Worm (Caenorhabditis elegans) whole organism, young adult: ENCODE data around the gene K09D9.1.
A peak's percentile ranks its signal among the peaks of the same experiment; 100 is the strongest.

Source experiments
- C17E4.6 ChIP-seq: fragments of 200-800 bp; sonication (Bioruptor generic); IDR thresholded peaks from 2 replicates; pipeline ENCODE4 v1.3.6; 2022; ENCODE audit warnings: missing genetic modification reagents, missing genetic modification characterization, missing compliant biosample characterization
- F33H1.4 ChIP-seq: fragments of 200-800 bp; sonication (Bioruptor generic); IDR thresholded peaks from 2 replicates; pipeline ENCODE4 v1.3.6; 2022; ENCODE audit warnings: missing genetic modification reagents, missing genetic modification characterization, missing compliant biosample characterization
- F37B4.10 ChIP-seq: fragments of 200-800 bp; sonication (Bioruptor generic); IDR thresholded peaks from 2 replicates; pipeline ENCODE4 v1.3.6; 2022; ENCODE audit warnings: missing genetic modification characterization, missing compliant biosample characterization
- F57A8.1 ChIP-seq: fragments of 200-800 bp; sonication (Bioruptor generic); optimal IDR thresholded peaks from 2 replicates; lab custom pipeline; 2018; ENCODE audit warnings: mild to moderate bottlenecking, missing genetic modification characterization, moderate library complexity, missing compliant biosample characterization
- K11D2.4 ChIP-seq: fragments of 200-800 bp; sonication (Bioruptor generic); IDR thresholded peaks from 2 replicates; pipeline ENCODE4 v1.3.6; 2022; ENCODE audit warnings: missing genetic modification reagents, missing genetic modification characterization, missing compliant biosample characterization
- Y67H2A.10 ChIP-seq: fragments of 200-800 bp; sonication (Bioruptor generic); conservative IDR thresholded peaks from 2 replicates; pipeline ENCODE4 v1.3.6; 2022; ENCODE audit warnings: missing genetic modification reagents, missing genetic modification characterization, missing compliant biosample characterization
- Y79H2A.3 ChIP-seq: fragments of 200-800 bp; sonication (Bioruptor generic); conservative IDR thresholded peaks from 2 replicates; pipeline ENCODE4 v1.3.6; 2022; ENCODE audit warnings: missing genetic modification reagents, missing genetic modification characterization, missing compliant biosample characterization
- ZK185.1 ChIP-seq: sonication (generic microtip); optimal IDR thresholded peaks from 2 replicates; lab custom pipeline; 2016; ENCODE audit warnings: mild to moderate bottlenecking, missing genetic modification characterization, missing compliant biosample characterization; ENCODE audit not compliant: poor library complexity, severe bottlenecking
- aptf-2 ChIP-seq: fragments of 200-800 bp; sonication (Bioruptor generic); conservative IDR thresholded peaks from 2 replicates; pipeline ENCODE4 v1.3.6; 2022; ENCODE audit warnings: missing genetic modification reagents, missing genetic modification characterization, missing compliant biosample characterization
- atf-7 ChIP-seq: sonication (generic microtip); optimal IDR thresholded peaks from 2 replicates; lab custom pipeline; 2017; ENCODE audit warnings: mild to moderate bottlenecking, missing genetic modification characterization, missing compliant biosample characterization
- athp-1 ChIP-seq: sonication (generic microtip); optimal IDR thresholded peaks from 2 replicates; lab custom pipeline; 2017; ENCODE audit warnings: mild to moderate bottlenecking, missing genetic modification characterization, missing compliant biosample characterization
- attf-5 ChIP-seq: fragments of 200-800 bp; sonication (Bioruptor generic); optimal IDR thresholded peaks from 2 replicates; lab custom pipeline; 2018; ENCODE audit warnings: mild to moderate bottlenecking, missing genetic modification characterization, missing compliant biosample characterization
- bed-1 ChIP-seq: fragments of 200-800 bp; sonication (Bioruptor generic); IDR thresholded peaks from 2 replicates; pipeline ENCODE4 v1.3.6; 2022; ENCODE audit warnings: missing genetic modification reagents, missing genetic modification characterization, missing compliant biosample characterization
- cebp-1 ChIP-seq, 2 experiments: fragments of 200-800 bp in 1 of 2; sonication (Bioruptor generic) in 1 of 2; sonication (generic microtip) in 1 of 2; IDR thresholded peaks in 1 of 2; optimal IDR thresholded peaks in 1 of 2; 2 replicates each; pipeline versions ENCODE4 v1.3.6 to Lab custom; 2017 to 2022; ENCODE audit warnings: missing compliant biosample characterization in 2 of 2, missing genetic modification characterization in 2 of 2, mild to moderate bottlenecking in 1 of 2, missing genetic modification reagents in 1 of 2, moderate library complexity in 1 of 2
- dox-1 ChIP-seq: fragments of 200-800 bp; sonication (Bioruptor generic); IDR thresholded peaks from 2 replicates; pipeline ENCODE4 v1.3.6; 2022; ENCODE audit warnings: missing genetic modification reagents, missing genetic modification characterization, missing compliant biosample characterization
- ets-4 ChIP-seq: fragments of 200-800 bp; sonication (Bioruptor generic); optimal IDR thresholded peaks from 2 replicates; lab custom pipeline; 2018; ENCODE audit warnings: mild to moderate bottlenecking, missing genetic modification characterization, missing compliant biosample characterization
- fkh-3 ChIP-seq: sonication (generic microtip); optimal IDR thresholded peaks from 2 replicates; lab custom pipeline; 2016; ENCODE audit warnings: mild to moderate bottlenecking, missing genetic modification characterization, missing compliant biosample characterization
- hlh-12 ChIP-seq: sonication (generic microtip); optimal IDR thresholded peaks from 2 replicates; lab custom pipeline; 2016; ENCODE audit warnings: missing genetic modification characterization, missing compliant biosample characterization
- hmg-1.2 ChIP-seq: fragments of 200-800 bp; sonication (Bioruptor generic); IDR thresholded peaks from 2 replicates; pipeline ENCODE4 v1.3.6; 2022; ENCODE audit warnings: missing genetic modification reagents, missing genetic modification characterization, missing compliant biosample characterization
- let-526 ChIP-seq: fragments of 200-800 bp; sonication (Bioruptor generic); IDR thresholded peaks from 2 replicates; pipeline ENCODE4 v1.3.6; 2022; ENCODE audit warnings: missing genetic modification reagents, missing genetic modification characterization, missing compliant biosample characterization
- let-607 ChIP-seq, 2 experiments: fragments of 200-800 bp in 1 of 2; sonication (Bioruptor generic) in 1 of 2; sonication (generic microtip) in 1 of 2; optimal IDR thresholded peaks; 2 replicates each; lab custom pipeline; 2016 to 2018; ENCODE audit warnings: mild to moderate bottlenecking in 2 of 2, missing compliant biosample characterization in 2 of 2, missing genetic modification characterization in 2 of 2, moderate library complexity in 2 of 2, missing genotype in 1 of 2
- lsy-27 ChIP-seq: sonication (generic microtip); optimal IDR thresholded peaks from 2 replicates; lab custom pipeline; 2017; ENCODE audit warnings: missing genetic modification characterization, mild to moderate bottlenecking, missing compliant biosample characterization, antibody characterized with exemption, missing genotype, borderline replicate concordance; ENCODE audit not compliant: insufficient read depth
- nfya-1 ChIP-seq: sonication (generic microtip); optimal IDR thresholded peaks from 2 replicates; lab custom pipeline; 2017; ENCODE audit warnings: antibody characterized with exemption, missing compliant biosample characterization, missing genetic modification characterization, borderline replicate concordance; ENCODE audit not compliant: insufficient read depth
- nfyb-1 ChIP-seq: fragments of 200-800 bp; sonication (Bioruptor generic); IDR thresholded peaks from 2 replicates; pipeline ENCODE4 v1.3.6; 2022; ENCODE audit warnings: missing genetic modification reagents, missing genetic modification characterization, missing compliant biosample characterization
- nhr-80 ChIP-seq: sonication (generic microtip); optimal IDR thresholded peaks from 2 replicates; lab custom pipeline; 2016; ENCODE audit warnings: missing genetic modification characterization, missing compliant biosample characterization
- pbrm-1 ChIP-seq: fragments of 200-800 bp; sonication (Bioruptor generic); IDR thresholded peaks from 2 replicates; pipeline ENCODE4 v1.3.6; 2022; ENCODE audit warnings: missing genetic modification reagents, missing genetic modification characterization, missing compliant biosample characterization
- pha-4 ChIP-seq: fragments of 150-350 bp; sonication (generic microtip); optimal IDR thresholded peaks from 2 replicates; lab custom pipeline; 2014; ENCODE audit warnings: missing biosample characterization, missing genetic modification reagents, missing genetic modification characterization
- sea-2 ChIP-seq: fragments of 200-800 bp; sonication (Bioruptor generic); IDR thresholded peaks from 2 replicates; pipeline ENCODE4 v1.3.6; 2022; ENCODE audit warnings: missing genetic modification characterization, missing compliant biosample characterization
- snpc-1.1 ChIP-seq: sonication (generic microtip); optimal IDR thresholded peaks from 2 replicates; lab custom pipeline; 2017; ENCODE audit warnings: missing genetic modification characterization, mild to moderate bottlenecking, missing compliant biosample characterization, antibody characterized with exemption, moderate library complexity, missing genotype, missing genetic modification reagents; ENCODE audit not compliant: insufficient read depth
- snpc-1.3 ChIP-seq: sonication (generic microtip); optimal IDR thresholded peaks from 2 replicates; lab custom pipeline; 2017; ENCODE audit warnings: missing genetic modification characterization, mild to moderate bottlenecking, missing compliant biosample characterization, antibody characterized with exemption, moderate library complexity, missing genotype, missing genetic modification reagents; ENCODE audit not compliant: insufficient read depth
- snpc-4 ChIP-seq, 5 experiments: fragments of 150-350 bp in 1 of 5; sonication (generic microtip) in 4 of 5; optimal IDR thresholded peaks; 2 replicates each; lab custom pipeline; 2014 to 2018; ENCODE audit warnings: missing genetic modification characterization in 5 of 5, missing biosample characterization in 3 of 5, antibody characterized with exemption in 2 of 5, mild to moderate bottlenecking in 2 of 5, missing compliant biosample characterization in 2 of 5, missing genotype in 2 of 5, moderate library complexity in 2 of 5, missing genetic modification reagents in 1 of 5
- sptf-2 ChIP-seq: fragments of 200-800 bp; sonication (Bioruptor generic); optimal IDR thresholded peaks from 2 replicates; lab custom pipeline; 2018; ENCODE audit warnings: mild to moderate bottlenecking, missing genetic modification characterization, missing compliant biosample characterization
- tbp1 ChIP-seq: fragments of 200-800 bp; sonication (Bioruptor generic); optimal IDR thresholded peaks from 2 replicates; lab custom pipeline; 2018; ENCODE audit warnings: mild to moderate bottlenecking, missing genetic modification characterization, missing compliant biosample characterization
- tlf-1 ChIP-seq: fragments of 200-800 bp; sonication (Bioruptor generic); optimal IDR thresholded peaks from 2 replicates; lab custom pipeline; 2018; ENCODE audit warnings: mild to moderate bottlenecking, missing genetic modification characterization, missing compliant biosample characterization
- unc-130 ChIP-seq: sonication (generic microtip); optimal IDR thresholded peaks from 2 replicates; lab custom pipeline; 2016; ENCODE audit warnings: missing genetic modification reagents, missing genetic modification characterization, missing compliant biosample characterization
- unc-62 ChIP-seq: fragments of 150-350 bp; optimal IDR thresholded peaks from 2 replicates; lab custom pipeline; 2014; ENCODE audit warnings: missing biosample characterization, missing genetic modification reagents, missing genetic modification characterization
- zim-3 ChIP-seq: sonication (generic microtip); optimal IDR thresholded peaks from 2 replicates; lab custom pipeline; 2017; ENCODE audit warnings: mild to moderate bottlenecking, missing genetic modification characterization, moderate library complexity, missing compliant biosample characterization
- ztf-18 ChIP-seq: sonication (generic microtip); optimal IDR thresholded peaks from 2 replicates; lab custom pipeline; 2016; ENCODE audit warnings: missing genotype, mild to moderate bottlenecking, missing genetic modification characterization, missing compliant biosample characterization
- ztf-22 ChIP-seq: fragments of 200-800 bp; sonication (Bioruptor generic); optimal IDR thresholded peaks from 2 replicates; lab custom pipeline; 2018; ENCODE audit warnings: mild to moderate bottlenecking, missing genetic modification characterization, moderate library complexity, missing compliant biosample characterization

The K09D9.1 gene

DNA sequence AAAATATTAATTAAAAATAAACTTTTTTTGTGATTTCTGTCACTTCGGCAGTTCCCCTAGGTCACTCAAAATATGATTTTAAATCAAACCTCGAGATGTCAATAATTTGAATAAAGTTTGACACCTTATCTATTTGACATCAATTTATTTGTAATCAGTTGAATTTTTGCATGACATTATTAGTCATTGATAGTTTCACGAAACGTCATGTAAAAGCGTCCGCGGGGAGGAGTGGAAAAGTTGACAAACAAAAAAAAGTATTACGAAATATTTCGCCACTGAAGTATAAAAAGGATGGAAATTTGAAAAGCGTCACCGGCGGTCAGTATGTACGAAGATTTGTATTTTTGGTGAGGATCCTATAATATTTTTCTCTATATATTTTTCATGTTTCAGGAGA lies at the start of gene K09D9.1:
Gene K09D9.1, plus strand, starts transcription at position 271 of the 400 bp plus-strand sequence.
- TF ChIP-seq ztf-22 (GFP tag; lab: Kevin White, UChicago) (peak; percentile 57), hmg-1.2 (GFP tag; lab: Robert Waterston, UW) (no peak), nfya-1 (tag; lab: Kevin White, UChicago) (no peak), attf-5 (GFP tag; lab: Kevin White, UChicago) (peak; percentile 19), let-607 (tag; optimal IDR thresholded peaks at IDR 0.05; lab: Kevin White, UChicago) (peak in 1 of 2 experiments; percentile 29), cebp-1 (GFP tag; IDR thresholded peaks at IDR 0.05; lab: Robert Waterston, UW) (peak; percentile 93), cebp-1 (tag; optimal IDR thresholded peaks at IDR 0.05; lab: Kevin White, UChicago) (peak; percentile 95), nhr-80 (tag; lab: Kevin White, UChicago) (peak; percentile 93), C17E4.6 (GFP tag; lab: Robert Waterston, UW) (no peak), atf-7 (peak; percentile 79), ets-4 (GFP tag; lab: Kevin White, UChicago) (peak; percentile 2), tbp1 (GFP tag; lab: Kevin White, UChicago) (no peak), pha-4 (peak; percentile 63), ZK185.1 (peak; percentile 31), dox-1 (GFP tag; lab: Robert Waterston, UW) (peak; percentile 53; the same call in 1 of the 2 replicates), zim-3 (no peak), unc-62 (GFP tag; lab: Kevin White, UChicago) (peak; percentile 97), nfyb-1 (no peak)

ce11 chrV:3976964-3977363 lies 47.9 kb upstream of the K09D9.1 start, which contains the start of gene str-83:
Gene str-83, plus strand, starts transcription at chrV:3977264.
- TF ChIP-seq snpc-1.1 (tag; lab: Kevin White, UChicago) (no peak), unc-130 (GFP tag; lab: Kevin White, UChicago) (no peak)
- TF ChIP-seq, all 124 proteins: peak for 0

ce11 chrV:3979053-3979452 lies 45.8 kb upstream of the K09D9.1 start, which contains the start of gene nlp-34:
Gene nlp-34, minus strand, starts transcription at chrV:3979134.
- TF ChIP-seq aptf-2 (no peak), Y79H2A.3 (GFP tag; lab: Robert Waterston, UW) (no peak), F37B4.10 (no peak), snpc-1.3 (no peak), sea-2 (GFP tag; lab: Robert Waterston, UW) (no peak), nhr-80 (tag; lab: Kevin White, UChicago) (no peak), F33H1.4 (no peak)

- no peak for TF ChIP-seq let-526
These were observed 45.0 kb upstream of the K09D9.1 start, which contains the start of gene nlp-31 for ce11 chrV:3979819-3980218. Gene nlp-31, plus strand, starts transcription at chrV:3980055.

DNA sequence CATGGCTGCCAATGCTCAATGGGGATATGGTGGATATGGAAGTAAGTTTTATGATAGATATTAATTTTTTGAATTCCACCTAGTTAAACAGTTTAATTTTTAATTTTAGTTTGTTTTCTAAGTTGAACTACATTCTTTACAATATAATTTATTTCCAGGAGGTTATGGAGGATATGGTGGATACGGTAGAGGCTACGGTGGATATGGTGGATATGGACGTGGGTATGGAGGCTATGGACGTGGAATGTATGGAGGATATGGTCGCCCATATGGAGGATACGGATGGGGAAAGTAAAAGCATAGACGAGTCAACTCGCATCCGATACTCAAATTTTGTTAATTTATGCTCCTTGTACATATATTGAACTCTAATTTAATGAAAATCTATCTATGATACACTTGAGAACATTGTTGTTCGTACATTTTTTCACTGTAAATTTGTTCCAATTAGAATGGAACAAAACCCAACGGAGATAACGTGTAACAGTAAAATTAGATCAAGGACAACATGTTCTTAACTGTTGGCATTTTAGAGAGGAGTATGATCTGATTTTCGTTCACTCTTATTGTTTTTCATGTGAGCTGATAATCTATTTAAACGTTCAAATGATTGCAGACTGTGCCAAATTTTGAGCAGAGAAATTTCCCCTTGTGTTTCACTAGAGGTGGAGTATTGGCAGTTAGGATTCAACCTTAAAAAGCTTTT lies 44.5 kb upstream of the K09D9.1 start:
- TF ChIP-seq snpc-4 (GFP tag; optimal IDR thresholded peaks at IDR 0.05; lab: Kevin White, UChicago) (no peak), snpc-4 (tag; optimal IDR thresholded peaks at IDR 0.05; lab: Kevin White, UChicago) (no peak), hlh-12 (tag; lab: Kevin White, UChicago) (no peak), sptf-2 (no peak), pbrm-1 (GFP tag; lab: Robert Waterston, UW) (no peak), lsy-27 (no peak), athp-1 (tag; lab: Kevin White, UChicago) (no peak), bed-1 (GFP tag; lab: Robert Waterston, UW) (no peak), ztf-18 (tag; lab: Kevin White, UChicago) (no peak), F57A8.1 (GFP tag; lab: Kevin White, UChicago) (no peak), let-526 (no peak), hmg-1.2 (GFP tag; lab: Robert Waterston, UW) (no peak), tlf-1 (no peak), K11D2.4 (no peak), fkh-3 (no peak), Y67H2A.10 (GFP tag; lab: Robert Waterston, UW) (no peak), Y79H2A.3 (GFP tag; lab: Robert Waterston, UW) (no peak), attf-5 (GFP tag; lab: Kevin White, UChicago) (no peak)
